Worm (Caenorhabditis elegans) whole organism, young adult: Measurements from ENCODE around the gene T07C12.10.
A peak's percentile ranks its signal among the peaks of the same experiment; 100 is the strongest.

ENCODE experiments used
- C06A6.2 ChIP-seq: fragments of 200-800 bp; sonication (Bioruptor generic); conservative IDR thresholded peaks from 2 replicates; pipeline ENCODE4 v1.3.6; 2022; ENCODE audit warnings: missing genetic modification characterization, missing compliant biosample characterization
- C17E4.6 ChIP-seq: fragments of 200-800 bp; sonication (Bioruptor generic); IDR thresholded peaks from 2 replicates; pipeline ENCODE4 v1.3.6; 2022; ENCODE audit warnings: missing genetic modification reagents, missing genetic modification characterization, missing compliant biosample characterization
- D2030.7 ChIP-seq: fragments of 200-800 bp; sonication (Bioruptor generic); IDR thresholded peaks from 2 replicates; pipeline ENCODE4 v1.3.6; 2022; ENCODE audit warnings: missing genetic modification reagents, missing genetic modification characterization, missing compliant biosample characterization
- F22D6.2 ChIP-seq: sonication (generic microtip); optimal IDR thresholded peaks from 2 replicates; lab custom pipeline; 2016; ENCODE audit warnings: mild to moderate bottlenecking, missing genetic modification characterization, missing compliant biosample characterization
- F23B12.7 ChIP-seq: sonication (generic microtip); optimal IDR thresholded peaks from 2 replicates; lab custom pipeline; 2017; ENCODE audit warnings: missing genetic modification characterization, mild to moderate bottlenecking, missing compliant biosample characterization, antibody characterized with exemption, moderate library complexity; ENCODE audit not compliant: insufficient read depth
- F49E8.2 ChIP-seq: sonication (generic microtip); optimal IDR thresholded peaks from 3 replicates; lab custom pipeline; 2017; ENCODE audit warnings: missing genetic modification characterization, mild to moderate bottlenecking, missing compliant biosample characterization, antibody characterized with exemption, moderate library complexity; ENCODE audit not compliant: insufficient read depth
- F57C9.4 ChIP-seq: sonication (generic microtip); optimal IDR thresholded peaks from 2 replicates; lab custom pipeline; 2017; ENCODE audit warnings: mild to moderate bottlenecking, missing genetic modification characterization, missing compliant biosample characterization
- K12H6.12 ChIP-seq: fragments of 200-800 bp; sonication (Bioruptor generic); optimal IDR thresholded peaks from 2 replicates; lab custom pipeline; 2018; ENCODE audit warnings: mild to moderate bottlenecking, missing genetic modification characterization, missing compliant biosample characterization
- Y95B8A.8 ChIP-seq: fragments of 200-800 bp; sonication (Bioruptor generic); IDR thresholded peaks from 2 replicates; pipeline ENCODE4 v1.3.6; 2022; ENCODE audit warnings: missing genetic modification reagents, missing genetic modification characterization, missing compliant biosample characterization
- ZK185.1 ChIP-seq: sonication (generic microtip); optimal IDR thresholded peaks from 2 replicates; lab custom pipeline; 2016; ENCODE audit warnings: mild to moderate bottlenecking, missing genetic modification characterization, missing compliant biosample characterization; ENCODE audit not compliant: poor library complexity, severe bottlenecking
- aptf-3 ChIP-seq: fragments of 200-800 bp; sonication (Bioruptor generic); IDR thresholded peaks from 2 replicates; pipeline ENCODE4 v1.3.6; 2022; ENCODE audit warnings: missing genetic modification characterization, missing compliant biosample characterization
- atf-7 ChIP-seq: sonication (generic microtip); optimal IDR thresholded peaks from 2 replicates; lab custom pipeline; 2017; ENCODE audit warnings: mild to moderate bottlenecking, missing genetic modification characterization, missing compliant biosample characterization
- attf-3 ChIP-seq: fragments of 200-800 bp; sonication (Bioruptor generic); conservative IDR thresholded peaks from 2 replicates; pipeline ENCODE4 v1.3.6; 2022; ENCODE audit warnings: missing genetic modification reagents, missing genetic modification characterization, missing compliant biosample characterization
- ccch-3 ChIP-seq: fragments of 200-800 bp; sonication (Bioruptor generic); optimal IDR thresholded peaks from 2 replicates; lab custom pipeline; 2018; ENCODE audit warnings: mild to moderate bottlenecking, missing genetic modification characterization, missing compliant biosample characterization
- cebp-1 ChIP-seq, 2 experiments: fragments of 200-800 bp in 1 of 2; sonication (Bioruptor generic) in 1 of 2; sonication (generic microtip) in 1 of 2; IDR thresholded peaks in 1 of 2; optimal IDR thresholded peaks in 1 of 2; 2 replicates each; pipeline versions ENCODE4 v1.3.6 to Lab custom; 2017 to 2022; ENCODE audit warnings: missing compliant biosample characterization in 2 of 2, missing genetic modification characterization in 2 of 2, mild to moderate bottlenecking in 1 of 2, missing genetic modification reagents in 1 of 2, moderate library complexity in 1 of 2
- ceh-100 ChIP-seq: fragments of 200-800 bp; sonication (Bioruptor generic); IDR thresholded peaks from 2 replicates; pipeline ENCODE4 v1.3.6; 2022; ENCODE audit warnings: missing genetic modification reagents, missing genetic modification characterization, missing compliant biosample characterization
- ceh-91 ChIP-seq: fragments of 200-800 bp; sonication (Bioruptor generic); IDR thresholded peaks from 2 replicates; pipeline ENCODE4 v1.3.6; 2022; ENCODE audit warnings: missing genetic modification reagents, missing genetic modification characterization, missing compliant biosample characterization
- die-1 ChIP-seq: sonication (generic microtip); optimal IDR thresholded peaks from 2 replicates; lab custom pipeline; 2016; ENCODE audit warnings: missing genotype, mild to moderate bottlenecking, missing genetic modification characterization, missing compliant biosample characterization
- egl-44 ChIP-seq: fragments of 200-800 bp; sonication (Bioruptor generic); IDR thresholded peaks from 2 replicates; pipeline ENCODE4 v1.3.6; 2022; ENCODE audit warnings: missing genetic modification reagents, missing genetic modification characterization, missing compliant biosample characterization
- ets-4 ChIP-seq: fragments of 200-800 bp; sonication (Bioruptor generic); optimal IDR thresholded peaks from 2 replicates; lab custom pipeline; 2018; ENCODE audit warnings: mild to moderate bottlenecking, missing genetic modification characterization, missing compliant biosample characterization
- fkh-3 ChIP-seq: sonication (generic microtip); optimal IDR thresholded peaks from 2 replicates; lab custom pipeline; 2016; ENCODE audit warnings: mild to moderate bottlenecking, missing genetic modification characterization, missing compliant biosample characterization
- gei-17 ChIP-seq: fragments of 200-800 bp; sonication (Bioruptor generic); optimal IDR thresholded peaks from 2 replicates; lab custom pipeline; 2018; ENCODE audit warnings: mild to moderate bottlenecking, missing genetic modification characterization, missing compliant biosample characterization
- him-1 ChIP-seq: sonication (generic microtip); optimal IDR thresholded peaks from 2 replicates; lab custom pipeline; 2016; ENCODE audit warnings: missing genotype, missing genetic modification reagents, missing genetic modification characterization, missing compliant biosample characterization
- hlh-12 ChIP-seq: sonication (generic microtip); optimal IDR thresholded peaks from 2 replicates; lab custom pipeline; 2016; ENCODE audit warnings: missing genetic modification characterization, missing compliant biosample characterization
- hrde-1 ChIP-seq: sonication (generic microtip); optimal IDR thresholded peaks from 2 replicates; lab custom pipeline; 2016; ENCODE audit warnings: missing genetic modification characterization, mild to moderate bottlenecking, missing compliant biosample characterization, moderate library complexity, missing genotype, missing genetic modification reagents, borderline replicate concordance
- let-526 ChIP-seq: fragments of 200-800 bp; sonication (Bioruptor generic); IDR thresholded peaks from 2 replicates; pipeline ENCODE4 v1.3.6; 2022; ENCODE audit warnings: missing genetic modification reagents, missing genetic modification characterization, missing compliant biosample characterization
- let-607 ChIP-seq, 2 experiments: fragments of 200-800 bp in 1 of 2; sonication (Bioruptor generic) in 1 of 2; sonication (generic microtip) in 1 of 2; optimal IDR thresholded peaks; 2 replicates each; lab custom pipeline; 2016 to 2018; ENCODE audit warnings: mild to moderate bottlenecking in 2 of 2, missing compliant biosample characterization in 2 of 2, missing genetic modification characterization in 2 of 2, moderate library complexity in 2 of 2, missing genotype in 1 of 2
- lin-40 ChIP-seq: sonication (generic microtip); optimal IDR thresholded peaks from 2 replicates; lab custom pipeline; 2016; ENCODE audit warnings: missing genetic modification characterization, mild to moderate bottlenecking, missing compliant biosample characterization, missing genotype, missing genetic modification reagents
- madf-10 ChIP-seq: sonication (generic microtip); optimal IDR thresholded peaks from 2 replicates; lab custom pipeline; 2016; ENCODE audit warnings: mild to moderate bottlenecking, missing genetic modification characterization, missing compliant biosample characterization
- madf-8 ChIP-seq: fragments of 200-800 bp; sonication (Bioruptor generic); conservative IDR thresholded peaks from 2 replicates; pipeline ENCODE4 v1.3.6; 2022; ENCODE audit warnings: missing genetic modification reagents, missing genetic modification characterization, missing compliant biosample characterization
- mes-4 ChIP-seq: sonication (generic microtip); optimal IDR thresholded peaks from 2 replicates; lab custom pipeline; 2016; ENCODE audit warnings: missing genotype, missing genetic modification characterization, missing compliant biosample characterization
- mxl-1 ChIP-seq: sonication (generic microtip); optimal IDR thresholded peaks from 2 replicates; lab custom pipeline; 2016; ENCODE audit warnings: missing genetic modification characterization, missing compliant biosample characterization
- nfya-1 ChIP-seq: sonication (generic microtip); optimal IDR thresholded peaks from 2 replicates; lab custom pipeline; 2017; ENCODE audit warnings: antibody characterized with exemption, missing compliant biosample characterization, missing genetic modification characterization, borderline replicate concordance; ENCODE audit not compliant: insufficient read depth
- nhr-27 ChIP-seq: fragments of 200-800 bp; sonication (Bioruptor generic); optimal IDR thresholded peaks from 2 replicates; lab custom pipeline; 2018; ENCODE audit warnings: mild to moderate bottlenecking, missing genetic modification characterization, moderate library complexity, missing compliant biosample characterization
- nhr-80 ChIP-seq: sonication (generic microtip); optimal IDR thresholded peaks from 2 replicates; lab custom pipeline; 2016; ENCODE audit warnings: missing genetic modification characterization, missing compliant biosample characterization
- nhr-90 ChIP-seq: sonication (generic microtip); optimal IDR thresholded peaks from 2 replicates; lab custom pipeline; 2016; ENCODE audit warnings: missing genotype, mild to moderate bottlenecking, missing genetic modification characterization, missing compliant biosample characterization
- pbrm-1 ChIP-seq: fragments of 200-800 bp; sonication (Bioruptor generic); IDR thresholded peaks from 2 replicates; pipeline ENCODE4 v1.3.6; 2022; ENCODE audit warnings: missing genetic modification reagents, missing genetic modification characterization, missing compliant biosample characterization
- rpc-1 ChIP-seq, 2 experiments: fragments of 150-350 bp in 1 of 2; sonication (generic microtip) in 1 of 2; optimal IDR thresholded peaks; 2 replicates each; lab custom pipeline; 2014 to 2018; ENCODE audit warnings: missing biosample characterization in 1 of 2, missing genetic modification characterization in 1 of 2, missing genetic modification reagents in 1 of 2, missing genotype in 1 of 2
- sdz-38 ChIP-seq: sonication (generic microtip); optimal IDR thresholded peaks from 2 replicates; lab custom pipeline; 2016; ENCODE audit warnings: missing genotype, missing genetic modification characterization, missing compliant biosample characterization
- sea-2 ChIP-seq: fragments of 200-800 bp; sonication (Bioruptor generic); IDR thresholded peaks from 2 replicates; pipeline ENCODE4 v1.3.6; 2022; ENCODE audit warnings: missing genetic modification characterization, missing compliant biosample characterization
- snpc-1.3 ChIP-seq: sonication (generic microtip); optimal IDR thresholded peaks from 2 replicates; lab custom pipeline; 2017; ENCODE audit warnings: missing genetic modification characterization, mild to moderate bottlenecking, missing compliant biosample characterization, antibody characterized with exemption, moderate library complexity, missing genotype, missing genetic modification reagents; ENCODE audit not compliant: insufficient read depth
- somi-1 ChIP-seq: fragments of 200-800 bp; sonication (Bioruptor generic); optimal IDR thresholded peaks from 2 replicates; lab custom pipeline; 2018; ENCODE audit warnings: mild to moderate bottlenecking, missing genetic modification characterization, missing compliant biosample characterization
- tlf-1 ChIP-seq: fragments of 200-800 bp; sonication (Bioruptor generic); optimal IDR thresholded peaks from 2 replicates; lab custom pipeline; 2018; ENCODE audit warnings: mild to moderate bottlenecking, missing genetic modification characterization, missing compliant biosample characterization
- ztf-18 ChIP-seq: sonication (generic microtip); optimal IDR thresholded peaks from 2 replicates; lab custom pipeline; 2016; ENCODE audit warnings: missing genotype, mild to moderate bottlenecking, missing genetic modification characterization, missing compliant biosample characterization
- ztf-22 ChIP-seq: fragments of 200-800 bp; sonication (Bioruptor generic); optimal IDR thresholded peaks from 2 replicates; lab custom pipeline; 2018; ENCODE audit warnings: mild to moderate bottlenecking, missing genetic modification characterization, moderate library complexity, missing compliant biosample characterization
- ztf-25 ChIP-seq: fragments of 200-800 bp; sonication (Bioruptor generic); IDR thresholded peaks from 2 replicates; pipeline ENCODE4 v1.3.6; 2022; ENCODE audit warnings: missing genetic modification reagents, missing genetic modification characterization, missing compliant biosample characterization

T07C12.10 gene

ce11 chrV:10003315-10003969 is 43.2 kb upstream of the T07C12.10 start (continued):
- TF ChIP-seq ceh-91 = no peak
- TF ChIP-seq lin-40 (tag; lab: Kevin White, UChicago) = no peak
- TF ChIP-seq let-607 (tag; optimal IDR thresholded peaks at IDR 0.05; lab: Kevin White, UChicago) = peak; percentile 24 to 33
- no peak for TF ChIP-seq mxl-1
- TF ChIP-seq C17E4.6 (GFP tag; lab: Robert Waterston, UW) = no peak
- no peak for TF ChIP-seq fkh-3 (tag; lab: Kevin White, UChicago)
- no peak for TF ChIP-seq egl-44 (GFP tag; lab: Robert Waterston, UW)
- TF ChIP-seq let-526 (GFP tag; lab: Robert Waterston, UW) = no peak
- no peak for TF ChIP-seq C06A6.2 (GFP tag; lab: Robert Waterston, UW)
- no peak for TF ChIP-seq cebp-1 (GFP tag; IDR thresholded peaks at IDR 0.05; lab: Robert Waterston, UW)
- no peak for TF ChIP-seq cebp-1 (tag; optimal IDR thresholded peaks at IDR 0.05; lab: Kevin White, UChicago)
- TF ChIP-seq K12H6.12 (tag; lab: Kevin White, UChicago) = peak; percentile 2
- no peak for TF ChIP-seq snpc-1.3 (tag; lab: Kevin White, UChicago)
- peak; percentile 81 for TF ChIP-seq nhr-80
- no peak for TF ChIP-seq sea-2
- no peak for TF ChIP-seq ztf-22 (GFP tag; lab: Kevin White, UChicago)
- no peak for TF ChIP-seq ets-4 (GFP tag; lab: Kevin White, UChicago)
- TF ChIP-seq nhr-90 (tag; lab: Kevin White, UChicago) = no peak
- TF ChIP-seq ztf-25 = no peak
- no peak for TF ChIP-seq nfya-1 (tag; lab: Kevin White, UChicago)
- TF ChIP-seq F57C9.4 = no peak
- TF ChIP-seq nhr-27 (tag; lab: Kevin White, UChicago) = no peak
- TF ChIP-seq him-1 = no peak
- peak; percentile 32 for TF ChIP-seq madf-8 (GFP tag; lab: Robert Waterston, UW)
- no peak for TF ChIP-seq gei-17
- TF ChIP-seq aptf-3 (GFP tag; lab: Robert Waterston, UW) = no peak
- TF ChIP-seq F23B12.7 (tag; lab: Kevin White, UChicago) = peak; percentile 12
- peak; percentile 44 for TF ChIP-seq ZK185.1
- TF ChIP-seq rpc-1 (optimal IDR thresholded peaks at IDR 0.05; lab: Kevin White, UChicago) = no peak
- TF ChIP-seq rpc-1 (tag; optimal IDR thresholded peaks at IDR 0.05; lab: Kevin White, UChicago) = no peak
- no peak for TF ChIP-seq ztf-18 (tag; lab: Kevin White, UChicago)
- TF ChIP-seq die-1 (tag; lab: Kevin White, UChicago) = no peak
- TF ChIP-seq ccch-3 (GFP tag; lab: Kevin White, UChicago) = no peak
- no peak for TF ChIP-seq tlf-1
- no peak for TF ChIP-seq F22D6.2 (tag; lab: Kevin White, UChicago)
- no peak for TF ChIP-seq Y95B8A.8
- no peak for TF ChIP-seq hlh-12 (tag; lab: Kevin White, UChicago)
- TF ChIP-seq hrde-1 (tag; lab: Kevin White, UChicago) = no peak
- TF ChIP-seq F49E8.2 (tag; lab: Kevin White, UChicago) = peak; percentile 21
- no peak for TF ChIP-seq madf-10 (tag; lab: Kevin White, UChicago)
- TF ChIP-seq atf-7 (tag; lab: Kevin White, UChicago) = peak; percentile 7
- no peak for TF ChIP-seq ceh-100
- no peak for TF ChIP-seq mes-4 (tag; lab: Kevin White, UChicago)
- no peak for TF ChIP-seq attf-3
- no peak for TF ChIP-seq sdz-38 (tag; lab: Kevin White, UChicago)
- no peak for TF ChIP-seq somi-1 (GFP tag; lab: Kevin White, UChicago)
- peak; percentile 56; the same call in 1 of the 2 replicates for TF ChIP-seq D2030.7 (GFP tag; lab: Robert Waterston, UW)
- TF ChIP-seq pbrm-1 (GFP tag; lab: Robert Waterston, UW) = no peak
